Fruit fly (Drosophila melanogaster): ENCODE measurements around the gene CG13457.

The CG13457 gene

dm6 chr3L:15131278-15131677 lies at the start of gene CG13457:
CG13457 (minus strand) TSS chr3L:15131378.
- TF ChIP-seq usp (GFP tag; optimal IDR thresholded peaks at IDR 0.05) = no peak
- TF ChIP-seq Vsx2 (GFP tag; optimal IDR thresholded peaks at IDR 0.05; ENCODE audit: partially characterized antibody) = no peak
- no peak for TF ChIP-seq Hr83 (GFP tag; optimal IDR thresholded peaks at IDR 0.05; ENCODE audit: poor library complexity, severe bottlenecking)
- TF ChIP-seq Hnf4 (GFP tag; optimal IDR thresholded peaks at IDR 0.05) = no peak
- no peak for TF ChIP-seq Hr78 (GFP tag; optimal IDR thresholded peaks at IDR 0.05)
- TF ChIP-seq ey (GFP tag; optimal IDR thresholded peaks at IDR 0.05) = no peak
- no peak for TF ChIP-seq brk (GFP tag; optimal IDR thresholded peaks at IDR 0.05)
- TF ChIP-seq lola (GFP tag; optimal IDR thresholded peaks at IDR 0.05) = no peak
- no peak for TF ChIP-seq OdsH (GFP tag; optimal IDR thresholded peaks at IDR 0.05)
- TF ChIP-seq sv (GFP tag; optimal IDR thresholded peaks at IDR 0.05) = no peak
- no peak for TF ChIP-seq woc (GFP tag; optimal IDR thresholded peaks at IDR 0.05)
- no peak for TF ChIP-seq Jra (GFP tag; optimal IDR thresholded peaks at IDR 0.05)
- TF ChIP-seq Dfd (GFP tag; optimal IDR thresholded peaks at IDR 0.05) = no peak

dm6 chr3L:15180816-15181215 lies 49.6 kb upstream of the CG13457 start:
- TF ChIP-seq woc (GFP tag; optimal IDR thresholded peaks at IDR 0.05) = peak; percentile 15
- no peak for TF ChIP-seq CG9705 (GFP tag; optimal IDR thresholded peaks at IDR 0.05)
- TF ChIP-seq Sp1 (GFP tag; optimal IDR thresholded peaks at IDR 0.05) = peak; percentile 56
- TF ChIP-seq pan (optimal IDR thresholded peaks at IDR 0.05) = no peak
- TF ChIP-seq h (GFP tag; optimal IDR thresholded peaks at IDR 0.05) = peak; percentile 22
- TF ChIP-seq GATAd (GFP tag; optimal IDR thresholded peaks at IDR 0.05) = no peak
- no peak for TF ChIP-seq Rel (GFP tag; optimal IDR thresholded peaks at IDR 0.05)
- no peak for TF ChIP-seq Rel (tag; optimal IDR thresholded peaks at IDR 0.05)
- no peak for TF ChIP-seq brk (GFP tag; optimal IDR thresholded peaks at IDR 0.05)
- TF ChIP-seq psq (GFP tag; optimal IDR thresholded peaks at IDR 0.05) = peak; percentile 44
- TF ChIP-seq OdsH (GFP tag; optimal IDR thresholded peaks at IDR 0.05) = peak; percentile 24
- no peak for TF ChIP-seq CrebA (GFP tag; optimal IDR thresholded peaks at IDR 0.05; ENCODE audit: borderline replicate concordance)
- TF ChIP-seq sv (GFP tag; optimal IDR thresholded peaks at IDR 0.05) = no peak
- TF ChIP-seq foxo (GFP tag; optimal IDR thresholded peaks at IDR 0.05) = peak in 1 of 2 experiments; percentile 49
- no peak for TF ChIP-seq Myc (optimal IDR thresholded peaks at IDR 0.05)
- TF ChIP-seq lola (GFP tag; optimal IDR thresholded peaks at IDR 0.05) = no peak
- TF ChIP-seq ey (GFP tag; optimal IDR thresholded peaks at IDR 0.05) = peak; percentile 31
- no peak for TF ChIP-seq Abd-B (GFP tag; optimal IDR thresholded peaks at IDR 0.05)
- peak; percentile 56 for TF ChIP-seq fru (GFP tag; optimal IDR thresholded peaks at IDR 0.05)
- TF ChIP-seq dmrt93B (GFP tag; optimal IDR thresholded peaks at IDR 0.05) = peak; percentile 9
- TF ChIP-seq HLH106 (tag; optimal IDR thresholded peaks at IDR 0.05) = peak; percentile 61
- TF ChIP-seq br (GFP tag; optimal IDR thresholded peaks at IDR 0.05) = peak; percentile 14
- no peak for TF ChIP-seq Dfd (GFP tag; optimal IDR thresholded peaks at IDR 0.05)
- no peak for TF ChIP-seq Hnf4 (GFP tag; optimal IDR thresholded peaks at IDR 0.05)
- no peak for TF ChIP-seq tai (GFP tag; optimal IDR thresholded peaks at IDR 0.05)
- TF ChIP-seq sage (GFP tag; optimal IDR thresholded peaks at IDR 0.05) = no peak
- no peak for TF ChIP-seq Dif (GFP tag; optimal IDR thresholded peaks at IDR 0.05; ENCODE audit: partially characterized antibody)
- no peak for TF ChIP-seq dl (GFP tag; optimal IDR thresholded peaks at IDR 0.05; ENCODE audit: insufficient read depth in 1 of 2, partially characterized antibody in 2 of 2)
- no peak for TF ChIP-seq Hr78 (GFP tag; optimal IDR thresholded peaks at IDR 0.05)

- no peak for TF ChIP-seq Dfd (GFP tag; optimal IDR thresholded peaks at IDR 0.05)
- no peak for TF ChIP-seq tai (GFP tag; optimal IDR thresholded peaks at IDR 0.05)
- TF ChIP-seq CG9705 (GFP tag; optimal IDR thresholded peaks at IDR 0.05) = no peak
- no peak for TF ChIP-seq dmrt93B (GFP tag; optimal IDR thresholded peaks at IDR 0.05)
- no peak for TF ChIP-seq Myc (optimal IDR thresholded peaks at IDR 0.05)
- TF ChIP-seq CrebA (GFP tag; optimal IDR thresholded peaks at IDR 0.05; ENCODE audit: borderline replicate concordance) = no peak
- TF ChIP-seq br (GFP tag; optimal IDR thresholded peaks at IDR 0.05) = no peak
- TF ChIP-seq woc (GFP tag; optimal IDR thresholded peaks at IDR 0.05) = no peak
- TF ChIP-seq dsf (GFP tag; optimal IDR thresholded peaks at IDR 0.05; ENCODE audit: borderline replicate concordance) = no peak
- TF ChIP-seq Abd-B (GFP tag; optimal IDR thresholded peaks at IDR 0.05) = no peak
- TF ChIP-seq dl (GFP tag; optimal IDR thresholded peaks at IDR 0.05; ENCODE audit: insufficient read depth in 1 of 2, partially characterized antibody in 2 of 2) = no peak
- TF ChIP-seq Hnf4 (GFP tag; optimal IDR thresholded peaks at IDR 0.05) = no peak
- TF ChIP-seq rgr (GFP tag; optimal IDR thresholded peaks at IDR 0.05) = no peak
These were observed 47.4 kb upstream of the CG13457 start for dm6 chr3L:15178618-15179017.
